Worm (Caenorhabditis elegans) whole organism, L3 larva: ENCODE results near the gene bath-7.

Source experiments
- aly-2 ChIP-seq: fragments of 150-350 bp; optimal IDR thresholded peaks from 2 replicates; lab custom pipeline; 2014; ENCODE audit warnings: missing biosample characterization, missing genetic modification characterization
- ama-1 ChIP-seq: fragments of 150-350 bp; optimal IDR thresholded peaks from 2 replicates; lab custom pipeline; 2018
- ceh-16 ChIP-seq: sonication (generic microtip); optimal IDR thresholded peaks from 2 replicates; lab custom pipeline; 2017; ENCODE audit warnings: missing biosample characterization, missing genetic modification characterization
- ceh-28 ChIP-seq: fragments of 150-350 bp; optimal IDR thresholded peaks from 2 replicates; lab custom pipeline; 2014; ENCODE audit warnings: missing biosample characterization, missing genetic modification reagents, missing genetic modification characterization
- ceh-82 ChIP-seq: fragments of 150-350 bp; optimal IDR thresholded peaks from 2 replicates; lab custom pipeline; 2014; ENCODE audit warnings: missing biosample characterization, missing genetic modification characterization
- ceh-9 ChIP-seq: sonication (generic microtip); optimal IDR thresholded peaks from 2 replicates; lab custom pipeline; 2018; ENCODE audit warnings: missing biosample characterization, missing genetic modification characterization
- daf-12 ChIP-seq: fragments of 150-350 bp; optimal IDR thresholded peaks from 2 replicates; lab custom pipeline; 2014; ENCODE audit warnings: missing biosample characterization, missing genetic modification reagents, missing genetic modification characterization
- egl-27 ChIP-seq: sonication (generic microtip); optimal IDR thresholded peaks from 4 replicates; lab custom pipeline; 2017; ENCODE audit warnings: missing biosample characterization, missing genetic modification reagents, missing genetic modification characterization
- elt-1 ChIP-seq: fragments of 150-350 bp; optimal IDR thresholded peaks from 2 replicates; lab custom pipeline; 2014; ENCODE audit warnings: missing biosample characterization, missing genetic modification characterization
- elt-2 ChIP-seq: sonication (generic microtip); optimal IDR thresholded peaks from 2 replicates; lab custom pipeline; 2016; ENCODE audit warnings: missing genetic modification reagents, mild to moderate bottlenecking, missing genetic modification characterization, missing compliant biosample characterization
- jun-1 ChIP-seq: fragments of 150-350 bp; optimal IDR thresholded peaks from 2 replicates; lab custom pipeline; 2014; ENCODE audit warnings: missing biosample characterization, missing genetic modification reagents, missing genetic modification characterization
- lin-15B ChIP-seq: fragments of 150-350 bp; optimal IDR thresholded peaks from 2 replicates; lab custom pipeline; 2014; ENCODE audit warnings: missing biosample characterization, missing genetic modification characterization
- lin-39 ChIP-seq: fragments of 150-350 bp; optimal IDR thresholded peaks from 2 replicates; lab custom pipeline; 2018; ENCODE audit warnings: missing biosample characterization, missing genetic modification reagents, missing genetic modification characterization
- lsy-12 ChIP-seq: sonication (generic microtip); optimal IDR thresholded peaks from 2 replicates; lab custom pipeline; 2016; ENCODE audit warnings: mild to moderate bottlenecking, missing genetic modification characterization, missing compliant biosample characterization
- mdl-1 ChIP-seq: fragments of 150-350 bp; optimal IDR thresholded peaks from 2 replicates; lab custom pipeline; 2014; ENCODE audit warnings: missing biosample characterization, missing genetic modification characterization
- mml-1 ChIP-seq: fragments of 150-350 bp; sonication (generic microtip); optimal IDR thresholded peaks from 3 replicates; lab custom pipeline; 2014; ENCODE audit warnings: missing biosample characterization, missing genetic modification characterization
- nfya-1 ChIP-seq: sonication (generic microtip); optimal IDR thresholded peaks from 2 replicates; lab custom pipeline; 2017; ENCODE audit warnings: missing genetic modification characterization, mild to moderate bottlenecking, missing compliant biosample characterization, antibody characterized with exemption, moderate library complexity; ENCODE audit not compliant: insufficient read depth
- nhr-11 ChIP-seq: fragments of 150-350 bp; optimal IDR thresholded peaks from 2 replicates; lab custom pipeline; 2014; ENCODE audit warnings: missing biosample characterization, missing genetic modification characterization
- nhr-12 ChIP-seq: fragments of 150-350 bp; optimal IDR thresholded peaks from 2 replicates; lab custom pipeline; 2014; ENCODE audit warnings: missing biosample characterization, missing genetic modification characterization
- nhr-23 ChIP-seq: fragments of 150-350 bp; optimal IDR thresholded peaks from 2 replicates; lab custom pipeline; 2014; ENCODE audit warnings: missing biosample characterization, missing genetic modification reagents, missing genetic modification characterization
- nhr-237 ChIP-seq: fragments of 150-350 bp; optimal IDR thresholded peaks from 2 replicates; lab custom pipeline; 2014; ENCODE audit warnings: missing biosample characterization, missing genetic modification characterization
- nhr-25 ChIP-seq: sonication (generic microtip); optimal IDR thresholded peaks from 2 replicates; lab custom pipeline; 2017; ENCODE audit warnings: missing biosample characterization, missing genetic modification characterization
- nhr-43 ChIP-seq: sonication (generic microtip); optimal IDR thresholded peaks from 2 replicates; lab custom pipeline; 2016; ENCODE audit warnings: mild to moderate bottlenecking, missing genetic modification characterization, missing compliant biosample characterization; ENCODE audit not compliant: poor library complexity, severe bottlenecking
- nhr-67 ChIP-seq: fragments of 150-350 bp; optimal IDR thresholded peaks from 2 replicates; lab custom pipeline; 2014; ENCODE audit warnings: missing biosample characterization, missing genetic modification characterization
- nhr-76 ChIP-seq: fragments of 150-350 bp; sonication (generic microtip); optimal IDR thresholded peaks from 5 replicates; lab custom pipeline; 2014; ENCODE audit warnings: missing biosample characterization, missing genetic modification characterization
- nhr-77 ChIP-seq: fragments of 150-350 bp; optimal IDR thresholded peaks from 2 replicates; lab custom pipeline; 2014; ENCODE audit warnings: missing biosample characterization, missing genetic modification characterization
- pha-4 ChIP-seq: fragments of 150-350 bp; optimal IDR thresholded peaks from 2 replicates; lab custom pipeline; 2014; ENCODE audit warnings: missing biosample characterization, missing genetic modification reagents, missing genetic modification characterization
- pqm-1 ChIP-seq: fragments of 150-350 bp; optimal IDR thresholded peaks from 2 replicates; lab custom pipeline; 2017; ENCODE audit warnings: missing biosample characterization, missing genetic modification characterization, inconsistent platforms
- sea-2 ChIP-seq: fragments of 150-350 bp; sonication (generic microtip); optimal IDR thresholded peaks from 4 replicates; lab custom pipeline; 2014; ENCODE audit warnings: missing biosample characterization, missing genetic modification reagents, missing genetic modification characterization
- snpc-4 ChIP-seq: fragments of 150-350 bp; optimal IDR thresholded peaks from 2 replicates; lab custom pipeline; 2014; ENCODE audit warnings: missing biosample characterization, missing genetic modification characterization
- unc-39 ChIP-seq: sonication (generic microtip); optimal IDR thresholded peaks from 4 replicates; lab custom pipeline; 2017; ENCODE audit warnings: missing biosample characterization, missing genetic modification characterization
- unc-62 ChIP-seq: fragments of 150-350 bp; sonication (generic microtip); optimal IDR thresholded peaks from 4 replicates; lab custom pipeline; 2014; ENCODE audit warnings: missing biosample characterization, missing genetic modification reagents, missing genetic modification characterization
- zag-1 ChIP-seq: fragments of 150-350 bp; optimal IDR thresholded peaks from 2 replicates; lab custom pipeline; 2014; ENCODE audit warnings: missing biosample characterization, missing genetic modification characterization
- ztf-11 ChIP-seq: fragments of 150-350 bp; optimal IDR thresholded peaks from 2 replicates; lab custom pipeline; 2014; ENCODE audit warnings: missing biosample characterization, missing genetic modification characterization
- ztf-4 ChIP-seq: fragments of 150-350 bp; optimal IDR thresholded peaks from 2 replicates; lab custom pipeline; 2014; ENCODE audit warnings: missing biosample characterization, missing genetic modification characterization

bath-7 gene

ce11 chrII:1926162-1926561, 5.2 kb upstream of the bath-7 start, which contains the start of gene F52C6.2:
TSS of gene F52C6.2 (plus strand) at chrII:1926462.
- TF ChIP-seq nhr-23 = no peak
- no peak for TF ChIP-seq ztf-11 (tag; lab: Kevin White, UChicago)
- TF ChIP-seq nfya-1 = no peak
- TF ChIP-seq nhr-67 (tag; lab: Kevin White, UChicago) = no peak
- no peak for TF ChIP-seq jun-1 (tag; lab: Kevin White, UChicago)
- TF ChIP-seq ztf-4 (tag; lab: Kevin White, UChicago) = no peak
- no peak for TF ChIP-seq nhr-25 (tag; lab: Kevin White, UChicago)
- TF ChIP-seq sea-2 (GFP tag; lab: Kevin White, UChicago) = no peak
- no peak for TF ChIP-seq zag-1 (tag; lab: Kevin White, UChicago)
- TF ChIP-seq nhr-43 (tag; lab: Kevin White, UChicago) = no peak
- TF ChIP-seq lsy-12 (tag; lab: Kevin White, UChicago) = no peak
- TF ChIP-seq elt-2 (tag; lab: Kevin White, UChicago) = no peak
- TF ChIP-seq unc-62 (GFP tag; lab: Kevin White, UChicago) = no peak
- no peak for TF ChIP-seq nhr-76 (tag; lab: Kevin White, UChicago)
- no peak for TF ChIP-seq aly-2
- no peak for TF ChIP-seq lin-15B (tag; lab: Kevin White, UChicago)
- TF ChIP-seq pqm-1 (tag; lab: Kevin White, UChicago) = no peak
- no peak for TF ChIP-seq ama-1
- no peak for TF ChIP-seq mml-1 (tag; lab: Kevin White, UChicago)
- TF ChIP-seq elt-1 = no peak

- TF ChIP-seq mdl-1 (no peak), ceh-82 (tag; lab: Kevin White, UChicago) (no peak), ceh-16 (tag; lab: Kevin White, UChicago) (no peak), ceh-9 (tag; lab: Kevin White, UChicago) (no peak)
Observed at ce11 chrII:1924459-1924858, 3.5 kb upstream of the bath-7 start, which contains the start of gene F52C6.3. TSS of gene F52C6.3 (plus strand) at chrII:1924759.

- TF ChIP-seq unc-39 (tag; lab: Kevin White, UChicago) (no peak), lin-39 (tag; lab: Kevin White, UChicago) (no peak), nhr-43 (tag; lab: Kevin White, UChicago) (no peak), ztf-11 (tag; lab: Kevin White, UChicago) (no peak), ceh-9 (tag; lab: Kevin White, UChicago) (no peak), nhr-76 (tag; lab: Kevin White, UChicago) (no peak), daf-12 (no peak), egl-27 (tag; lab: Kevin White, UChicago) (no peak), nhr-11 (tag; lab: Kevin White, UChicago) (no peak), ceh-28 (tag; lab: Kevin White, UChicago) (no peak), aly-2 (no peak)
Observed at ce11 chrII:1922665-1923187, 1.8 kb upstream of the bath-7 start, which contains the start of the genes bath-2 and F52C6.4. TSS of gene bath-2 (minus strand) at chrII:1922765. TSS of gene F52C6.4 (plus strand) at chrII:1923137.

- TF ChIP-seq snpc-4 (tag; lab: Kevin White, UChicago) = no peak
- TF ChIP-seq mml-1 (tag; lab: Kevin White, UChicago) = no peak
- TF ChIP-seq ama-1 = no peak
- TF ChIP-seq ceh-16 (tag; lab: Kevin White, UChicago) = no peak
- no peak for TF ChIP-seq nhr-23
- TF ChIP-seq ceh-9 (tag; lab: Kevin White, UChicago) = no peak
- no peak for TF ChIP-seq nhr-77 (tag; lab: Kevin White, UChicago)
- no peak for TF ChIP-seq egl-27 (tag; lab: Kevin White, UChicago)
- TF ChIP-seq, all 47 proteins: peak for 0
Observed at ce11 chrII:1917862-1918261, 3.1 kb downstream of the bath-7 start, which contains the start of gene bath-4. TSS of gene bath-4 (minus strand) at chrII:1917962.

- TF ChIP-seq zag-1 (tag; lab: Kevin White, UChicago) (no peak), nhr-237 (tag; lab: Kevin White, UChicago) (no peak), aly-2 (no peak), nfya-1 (no peak), lin-15B (tag; lab: Kevin White, UChicago) (no peak), pha-4 (tag; lab: Kevin White, UChicago) (no peak), pqm-1 (tag; lab: Kevin White, UChicago) (no peak), nhr-12 (tag; lab: Kevin White, UChicago) (no peak)
Observed at ce11 chrII:1912741-1913140, 8.2 kb downstream of the bath-7 start, which contains the start of gene math-31. TSS of gene math-31 (minus strand) at chrII:1912841.
